Worm (Caenorhabditis elegans): ENCODE measurements around the gene col-13.

col-13 gene

ce11 chrV:10425098-10425497 lies 3.4 kb upstream of the col-13 start, which contains the start of gene col-12:
Gene col-12, minus strand, starts transcription at chrV:10425198.
- no peak for TF ChIP-seq K11D2.4 (GFP tag; IDR thresholded peaks at IDR 0.05)
- no peak for TF ChIP-seq sea-2 (GFP tag; IDR thresholded peaks at IDR 0.05)
- no peak for TF ChIP-seq ceh-58 (GFP tag; IDR thresholded peaks at IDR 0.05)

ce11 chrV:10423968-10424367 lies 2.3 kb upstream of the col-13 start:
- peak; percentile 92 for TF ChIP-seq egrh-3 (GFP tag; IDR thresholded peaks at IDR 0.05)

ce11 chrV:10423511-10423910 lies 1.8 kb upstream of the col-13 start:
- TF ChIP-seq ets-4 (GFP tag; optimal IDR thresholded peaks at IDR 0.05) (no peak), Y53F4B.3 (GFP tag; IDR thresholded peaks at IDR 0.05) (no peak)

ce11 chrV:10420843-10421242 lies 859 bp downstream of the col-13 start:
- peak; percentile 94; the same call in 1 of the 2 replicates for TF ChIP-seq egrh-3 (GFP tag; IDR thresholded peaks at IDR 0.05)

- TF ChIP-seq nhr-179 (tag; optimal IDR thresholded peaks at IDR 0.05) (no peak), ztf-26 (tag; optimal IDR thresholded peaks at IDR 0.05) (no peak), ztf-6 (GFP tag; IDR thresholded peaks at IDR 0.05) (no peak), pha-4 (tag; optimal IDR thresholded peaks at IDR 0.05) (no peak), ztf-28 (GFP tag; IDR thresholded peaks at IDR 0.05) (no peak), lin-54 (GFP tag; optimal IDR thresholded peaks at IDR 0.05) (no peak), attf-6 (GFP tag; IDR thresholded peaks at IDR 0.05) (no peak), rcor-1 (GFP tag; IDR thresholded peaks at IDR 0.05) (no peak), ZK185.1 (tag; optimal IDR thresholded peaks at IDR 0.05; ENCODE audit: poor library complexity, severe bottlenecking) (no peak), cebp-2 (GFP tag; IDR thresholded peaks at IDR 0.05) (no peak), nhr-80 (tag; optimal IDR thresholded peaks at IDR 0.05) (no peak), Y95B8A.8 (GFP tag; IDR thresholded peaks at IDR 0.05) (no peak)
Measured at ce11 chrV:10418961-10419360, 2.7 kb downstream of the col-13 start, which contains the start of gene F15H10.5. Gene F15H10.5, minus strand, starts transcription at chrV:10419061.

ce11 chrV:10416925-10417324 lies 4.8 kb downstream of the col-13 start, which contains the start of gene F15H10.10:
Gene F15H10.10, minus strand, starts transcription at chrV:10417025.
- TF ChIP-seq tbp1 (GFP tag; optimal IDR thresholded peaks at IDR 0.05) = no peak
- TF ChIP-seq F33H1.4 (GFP tag; IDR thresholded peaks at IDR 0.05) = no peak
- no peak for TF ChIP-seq lin-54 (GFP tag; optimal IDR thresholded peaks at IDR 0.05)
- TF ChIP-seq sea-2 (GFP tag; IDR thresholded peaks at IDR 0.05) = no peak
- TF ChIP-seq ekl-4 (GFP tag; IDR thresholded peaks at IDR 0.05) = no peak
- TF ChIP-seq tbx-9 (tag; optimal IDR thresholded peaks at IDR 0.05; ENCODE audit: borderline replicate concordance) = no peak
- TF ChIP-seq die-1 (tag; optimal IDR thresholded peaks at IDR 0.05) = no peak

- TF ChIP-seq chd-7 (tag; optimal IDR thresholded peaks at IDR 0.05) (no peak), ztf-6 (GFP tag; IDR thresholded peaks at IDR 0.05) (no peak), attf-6 (GFP tag; IDR thresholded peaks at IDR 0.05) (no peak), F52B5.7 (tag; optimal IDR thresholded peaks at IDR 0.05) (no peak)
Measured at ce11 chrV:10414610-10415009, 7.1 kb downstream of the col-13 start, which contains the start of gene F15H10.9. Gene F15H10.9, minus strand, starts transcription at chrV:10414710.

ce11 chrV:10410030-10410713 lies 11.5 kb downstream of the col-13 start, which contains the start of gene F15H10.12:
Gene F15H10.12, minus strand, starts transcription at chrV:10410080.
- TF ChIP-seq ztf-3 (GFP tag; optimal IDR thresholded peaks at IDR 0.05) (no peak), efl-1 (GFP tag; optimal IDR thresholded peaks at IDR 0.05) (no peak), Y56A3A.18 (GFP tag; IDR thresholded peaks at IDR 0.05) (no peak), nfya-2 (GFP tag; IDR thresholded peaks at IDR 0.05) (no peak), F23B12.7 (tag; optimal IDR thresholded peaks at IDR 0.05; ENCODE audit: insufficient read depth) (no peak), ztf-28 (GFP tag; IDR thresholded peaks at IDR 0.05) (no peak), Y53G8AR.9 (GFP tag; conservative IDR thresholded peaks at IDR 0.05) (no peak), F57C9.4 (tag; optimal IDR thresholded peaks at IDR 0.05) (no peak), bed-2 (GFP tag; IDR thresholded peaks at IDR 0.05) (no peak), tbx-9 (tag; optimal IDR thresholded peaks at IDR 0.05; ENCODE audit: borderline replicate concordance) (no peak), B0035.1 (tag; optimal IDR thresholded peaks at IDR 0.05) (no peak), lsl-1 (GFP tag; optimal IDR thresholded peaks at IDR 0.05) (no peak), hrde-1 (tag; optimal IDR thresholded peaks at IDR 0.05; ENCODE audit: borderline replicate concordance) (no peak)
